Fruit fly (Drosophila melanogaster) whole organism, wandering third instar larva: Measurements from ENCODE around the gene eIF2A.

Source experiments
- Abd-B ChIP-seq: fragments of >200 bp; optimal IDR thresholded peaks from 2 replicates; lab custom pipeline; 2017; ENCODE audit warnings: missing biosample characterization, missing genetic modification characterization
- CG32264 ChIP-seq: fragments of 200-800 bp; sonication (Bioruptor generic); optimal IDR thresholded peaks from 2 replicates; lab custom pipeline; 2016; ENCODE audit warnings: missing biosample characterization, missing genetic modification characterization
- CG9705 ChIP-seq: fragments of 200-800 bp; sonication (Bioruptor generic); optimal IDR thresholded peaks from 2 replicates; lab custom pipeline; 2018; ENCODE audit warnings: missing biosample characterization, mild to moderate bottlenecking, missing genetic modification characterization
- CrebA ChIP-seq: fragments of 200-800 bp; sonication (Bioruptor generic); optimal IDR thresholded peaks from 2 replicates; lab custom pipeline; 2016; ENCODE audit warnings: missing biosample characterization, mild to moderate bottlenecking, missing genetic modification characterization, borderline replicate concordance
- Dfd ChIP-seq: fragments of >200 bp; optimal IDR thresholded peaks from 2 replicates; lab custom pipeline; 2017; ENCODE audit warnings: missing biosample characterization, missing genetic modification characterization
- Dif ChIP-seq: fragments of 200-275, 200-300 bp; sonication (Bioruptor generic); optimal IDR thresholded peaks from 2 replicates; lab custom pipeline; 2018; ENCODE audit warnings: missing biosample characterization, missing genetic modification characterization; ENCODE audit not compliant: partially characterized antibody
- GATAd ChIP-seq: sonication (Bioruptor generic); optimal IDR thresholded peaks from 2 replicates; lab custom pipeline; 2016; ENCODE audit warnings: missing biosample characterization, missing genetic modification characterization
- HLH106 ChIP-seq: fragments of 200-800 bp; optimal IDR thresholded peaks from 3 replicates; lab custom pipeline; 2019; ENCODE audit warnings: missing biosample characterization, mild to moderate bottlenecking, missing genetic modification characterization, moderate library complexity
- Hnf4 ChIP-seq: fragments of 200-800 bp; sonication (Bioruptor generic); optimal IDR thresholded peaks from 2 replicates; lab custom pipeline; 2016; ENCODE audit warnings: missing biosample characterization, mild to moderate bottlenecking, missing genetic modification characterization
- Hr78 ChIP-seq: fragments of >200 bp; optimal IDR thresholded peaks from 2 replicates; lab custom pipeline; 2017; ENCODE audit warnings: missing biosample characterization, missing genetic modification characterization
- Hr83 ChIP-seq: fragments of 200-300 bp; sonication (Bioruptor generic); optimal IDR thresholded peaks from 2 replicates; lab custom pipeline; 2016; ENCODE audit warnings: missing biosample characterization, mild to moderate bottlenecking, missing genetic modification characterization, moderate library complexity; ENCODE audit not compliant: poor library complexity, severe bottlenecking
- Jra ChIP-seq: sonication (Bioruptor generic); optimal IDR thresholded peaks from 2 replicates; lab custom pipeline; 2016; ENCODE audit warnings: missing biosample characterization, missing genetic modification characterization
- Mio ChIP-seq: sonication (Bioruptor generic); optimal IDR thresholded peaks from 2 replicates; lab custom pipeline; 2016; ENCODE audit warnings: missing biosample characterization, missing genetic modification characterization
- Myc ChIP-seq: fragments of >200 bp; optimal IDR thresholded peaks from 2 replicates; lab custom pipeline; 2017
- N ChIP-seq: fragments of >200 bp; optimal IDR thresholded peaks from 2 replicates; lab custom pipeline; 2018; ENCODE audit warnings: missing biosample characterization, missing external identifiers, missing genetic modification characterization
- OdsH ChIP-seq: fragments of 200-800 bp; sonication (Bioruptor generic); optimal IDR thresholded peaks from 2 replicates; lab custom pipeline; 2016; ENCODE audit warnings: missing biosample characterization, mild to moderate bottlenecking, missing genetic modification characterization
- Rel ChIP-seq, 2 experiments: fragments of 200-800 bp; sonication (Bioruptor generic) in 1 of 2; optimal IDR thresholded peaks; 2 replicates in 1 of 2; 3 replicates in 1 of 2; lab custom pipeline; 2016 to 2019; ENCODE audit warnings: mild to moderate bottlenecking in 2 of 2, missing biosample characterization in 2 of 2, missing genetic modification characterization in 2 of 2, moderate library complexity in 1 of 2
- Sp1 ChIP-seq: fragments of 200-800 bp; sonication (Bioruptor generic); optimal IDR thresholded peaks from 3 replicates; lab custom pipeline; 2019; ENCODE audit warnings: missing biosample characterization, mild to moderate bottlenecking, missing genetic modification characterization, moderate library complexity
- Vsx2 ChIP-seq: fragments of 200-300, 225-300 bp; sonication (Bioruptor generic); optimal IDR thresholded peaks from 2 replicates; lab custom pipeline; 2018; ENCODE audit warnings: missing biosample characterization, missing genetic modification characterization; ENCODE audit not compliant: partially characterized antibody
- br ChIP-seq: fragments of 200-800 bp; sonication (Bioruptor generic); optimal IDR thresholded peaks from 2 replicates; lab custom pipeline; 2016; ENCODE audit warnings: missing biosample characterization, missing genetic modification characterization
- brk ChIP-seq: fragments of 200-800 bp; sonication (Bioruptor generic); optimal IDR thresholded peaks from 2 replicates; lab custom pipeline; 2016; ENCODE audit warnings: missing biosample characterization, mild to moderate bottlenecking, missing genetic modification characterization
- dl ChIP-seq, 2 experiments: fragments of 175-275, 200-275 bp in 1 of 2; fragments of 200-275 bp in 1 of 2; sonication (Bioruptor generic); optimal IDR thresholded peaks; lab custom pipeline; 2018; ENCODE audit warnings: mild to moderate bottlenecking in 2 of 2, missing biosample characterization in 2 of 2, missing genetic modification characterization in 2 of 2, moderate library complexity in 2 of 2; ENCODE audit not compliant: partially characterized antibody in 2 of 2, insufficient read depth in 1 of 2
- dmrt93B ChIP-seq: fragments of 200-800 bp; sonication (Bioruptor generic); optimal IDR thresholded peaks from 2 replicates; lab custom pipeline; 2018; ENCODE audit warnings: missing biosample characterization, mild to moderate bottlenecking, missing genetic modification characterization
- dsf ChIP-seq: sonication (Bioruptor generic); optimal IDR thresholded peaks from 2 replicates; lab custom pipeline; 2016; ENCODE audit warnings: missing biosample characterization, missing genetic modification characterization, borderline replicate concordance
- ey ChIP-seq: fragments of 200-800 bp; sonication (Bioruptor generic); optimal IDR thresholded peaks from 2 replicates; lab custom pipeline; 2016; ENCODE audit warnings: missing biosample characterization, missing genetic modification characterization
- foxo ChIP-seq, 2 experiments: fragments of 200-800 bp; sonication (Bioruptor generic); optimal IDR thresholded peaks; 2 replicates in 1 of 2; 3 replicates in 1 of 2; lab custom pipeline; 2016 to 2017; ENCODE audit warnings: missing biosample characterization in 2 of 2, missing genetic modification characterization in 2 of 2
- fru ChIP-seq: fragments of 200-800 bp; sonication (Bioruptor generic); optimal IDR thresholded peaks from 3 replicates; lab custom pipeline; 2016; ENCODE audit warnings: missing biosample characterization, mild to moderate bottlenecking, missing genetic modification characterization
- h ChIP-seq: fragments of 200-800 bp; sonication (Bioruptor generic); optimal IDR thresholded peaks from 3 replicates; lab custom pipeline; 2016; ENCODE audit warnings: missing biosample characterization, mild to moderate bottlenecking, missing genetic modification characterization
- jim ChIP-seq: fragments of 175-275, 200-325 bp; sonication (Bioruptor generic); optimal IDR thresholded peaks from 2 replicates; lab custom pipeline; 2016; ENCODE audit warnings: missing biosample characterization, mild to moderate bottlenecking, missing genetic modification characterization
- lola ChIP-seq: fragments of >200 bp; optimal IDR thresholded peaks from 2 replicates; lab custom pipeline; 2017; ENCODE audit warnings: missing biosample characterization, missing genetic modification characterization
- pan ChIP-seq: fragments of >200 bp; optimal IDR thresholded peaks from 2 replicates; lab custom pipeline; 2017
- psq ChIP-seq: fragments of 200-800 bp; sonication (Bioruptor generic); optimal IDR thresholded peaks from 3 replicates; lab custom pipeline; 2017; ENCODE audit warnings: missing biosample characterization, mild to moderate bottlenecking, missing genetic modification characterization, moderate library complexity
- rgr ChIP-seq: fragments of 200-800 bp; sonication (Bioruptor generic); optimal IDR thresholded peaks from 3 replicates; lab custom pipeline; 2016; ENCODE audit warnings: missing biosample characterization, mild to moderate bottlenecking, missing genetic modification characterization
- sage ChIP-seq: fragments of 200-800 bp; sonication (Bioruptor generic); optimal IDR thresholded peaks from 2 replicates; lab custom pipeline; 2016; ENCODE audit warnings: missing biosample characterization, mild to moderate bottlenecking, missing genetic modification characterization
- sv ChIP-seq: fragments of 200-800 bp; sonication (Bioruptor generic); optimal IDR thresholded peaks from 3 replicates; lab custom pipeline; 2016; ENCODE audit warnings: missing biosample characterization, missing genetic modification characterization
- tai ChIP-seq: sonication (Bioruptor generic); optimal IDR thresholded peaks from 2 replicates; lab custom pipeline; 2016; ENCODE audit warnings: missing biosample characterization, missing genetic modification characterization
- usp ChIP-seq: fragments of >200 bp; optimal IDR thresholded peaks from 2 replicates; lab custom pipeline; 2017; ENCODE audit warnings: missing biosample characterization, missing genetic modification characterization
- woc ChIP-seq: sonication (Bioruptor generic); optimal IDR thresholded peaks from 2 replicates; lab custom pipeline; 2016; ENCODE audit warnings: missing biosample characterization, mild to moderate bottlenecking, missing genetic modification characterization

The eIF2A gene

DNA sequence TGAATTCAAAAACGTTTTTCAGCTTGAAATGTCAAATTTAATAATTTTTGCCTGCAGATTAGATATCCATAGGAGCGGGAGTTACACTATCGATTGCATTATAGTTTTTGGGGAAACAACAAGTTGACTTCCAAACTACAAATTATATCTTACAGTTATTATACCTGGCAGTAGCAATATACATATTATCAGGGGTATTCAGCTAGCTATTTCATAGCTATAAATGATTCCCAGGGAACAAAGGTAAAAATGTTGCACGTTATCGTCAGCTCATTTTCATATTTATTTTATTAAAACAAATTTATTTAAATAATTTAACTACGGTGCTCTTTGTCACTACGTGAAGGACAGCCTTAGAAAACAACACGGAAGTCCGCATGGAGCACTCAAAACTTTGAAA is 5.6 kb downstream of the eIF2A start:
- no peak for TF ChIP-seq psq (GFP tag; lab: Kevin White, UChicago)
- no peak for TF ChIP-seq rgr
- TF ChIP-seq ey (GFP tag; lab: Kevin White, UChicago), result no peak
- no peak for TF ChIP-seq Abd-B (GFP tag; lab: Kevin White, UChicago)
- no peak for TF ChIP-seq fru (GFP tag; lab: Kevin White, UChicago)
- TF ChIP-seq CG32264 (GFP tag; lab: Kevin White, UChicago), result no peak
- no peak for TF ChIP-seq Dfd (GFP tag; lab: Kevin White, UChicago)
- TF ChIP-seq Hr83 (GFP tag; lab: Kevin White, UChicago), result no peak
- no peak for TF ChIP-seq usp (GFP tag; lab: Kevin White, UChicago)
- TF ChIP-seq pan, result no peak
- TF ChIP-seq Hnf4 (GFP tag; lab: Kevin White, UChicago), result no peak
- TF ChIP-seq GATAd (GFP tag; lab: Kevin White, UChicago), result no peak
- TF ChIP-seq jim, result no peak

DNA sequence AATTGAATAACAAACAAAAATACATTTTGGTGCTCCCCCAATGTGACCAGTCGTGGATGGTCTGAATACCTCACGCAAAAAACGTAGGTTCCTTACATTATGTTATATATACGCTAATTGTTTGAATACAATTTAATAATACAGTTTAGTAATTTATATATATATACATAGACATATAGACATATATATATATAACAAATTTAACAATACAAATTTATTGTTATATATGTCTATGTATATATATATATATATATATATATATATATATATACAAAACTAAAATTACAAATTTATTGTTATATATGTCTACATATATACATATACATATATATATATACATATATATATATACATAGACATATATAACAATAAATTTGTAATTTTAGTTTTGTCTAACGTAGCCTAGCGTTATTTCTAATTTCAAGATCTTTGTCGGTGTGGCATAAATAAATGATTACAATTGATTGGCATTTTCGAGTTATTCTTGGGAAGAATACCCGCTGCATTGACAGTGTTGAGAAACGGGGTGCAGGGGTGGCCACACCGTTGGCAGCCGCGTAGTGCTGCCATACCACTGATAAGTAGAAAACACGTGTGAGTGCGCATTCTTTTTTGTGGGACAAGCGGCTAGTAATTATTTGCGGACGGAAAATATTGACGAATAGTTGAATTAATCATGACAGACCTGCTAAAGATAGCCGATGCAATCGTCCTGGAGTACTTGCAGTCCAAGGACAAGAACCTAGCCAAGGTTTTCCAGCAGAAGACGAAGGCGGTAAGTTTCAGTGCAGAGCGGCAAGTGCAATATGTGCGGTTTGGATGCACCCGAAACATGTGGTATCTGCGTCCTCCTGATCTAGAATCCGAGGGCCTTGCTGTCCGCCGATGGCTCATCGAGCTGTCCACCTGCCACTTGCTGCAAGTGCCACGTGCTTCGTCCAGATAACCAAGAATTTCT is 7.9 kb downstream of the eIF2A start, which contains the start of the genes CG7148 and Nopp140:
CG7148 (minus strand) TSS at position 51 of the 958 bp plus-strand sequence.
Nopp140 (plus strand) TSS at position 572 of the 958 bp plus-strand sequence.
- TF ChIP-seq dsf (GFP tag; lab: Kevin White, UChicago), result no peak
- peak; percentile 69 for TF ChIP-seq Myc
- no peak for TF ChIP-seq brk
- TF ChIP-seq dmrt93B (GFP tag; lab: Kevin White, UChicago), result no peak
- peak in 1 of 2 experiments; percentile 80 for TF ChIP-seq foxo (GFP tag; optimal IDR thresholded peaks at IDR 0.05; lab: Kevin White, UChicago)
- peak; percentile 57 for TF ChIP-seq sv (GFP tag; lab: Kevin White, UChicago)
- no peak for TF ChIP-seq Hnf4 (GFP tag; lab: Kevin White, UChicago)
- peak; percentile 63 for TF ChIP-seq OdsH (GFP tag; lab: Kevin White, UChicago)
- TF ChIP-seq psq (GFP tag; lab: Kevin White, UChicago), result peak; percentile 64
- no peak for TF ChIP-seq dl (GFP tag; optimal IDR thresholded peaks at IDR 0.05; lab: Kevin White, UChicago; ENCODE audit: insufficient read depth in 1 of 2, partially characterized antibody in 2 of 2)
- TF ChIP-seq sage, result no peak
- TF ChIP-seq GATAd (GFP tag; lab: Kevin White, UChicago), result no peak
- peak; percentile 62 for TF ChIP-seq ey (GFP tag; lab: Kevin White, UChicago)
- TF ChIP-seq Abd-B (GFP tag; lab: Kevin White, UChicago), result no peak
- TF ChIP-seq CG9705 (GFP tag; lab: Kevin White, UChicago), result peak; percentile 40
- no peak for TF ChIP-seq fru (GFP tag; lab: Kevin White, UChicago)
- no peak for TF ChIP-seq woc
- TF ChIP-seq lola (GFP tag; lab: Kevin White, UChicago), result no peak
- TF ChIP-seq Jra, result no peak
- TF ChIP-seq pan, result no peak
- TF ChIP-seq jim, result peak; percentile 38
- TF ChIP-seq CG32264 (GFP tag; lab: Kevin White, UChicago), result no peak
- TF ChIP-seq N (GFP tag; lab: Kevin White, UChicago), result peak; percentile 26
- TF ChIP-seq h (GFP tag; lab: Kevin White, UChicago), result peak; percentile 67
- no peak for TF ChIP-seq Hr78 (GFP tag; lab: Kevin White, UChicago)
- TF ChIP-seq Rel (GFP tag; optimal IDR thresholded peaks at IDR 0.05; lab: Kevin White, UChicago), result no peak
- peak; percentile 64 for TF ChIP-seq Rel (tag; optimal IDR thresholded peaks at IDR 0.05; lab: Kevin White, UChicago)
- no peak for TF ChIP-seq Mio
- no peak for TF ChIP-seq tai (GFP tag; lab: Kevin White, UChicago)
- peak; percentile 90 for TF ChIP-seq Hr83 (GFP tag; lab: Kevin White, UChicago)
- TF ChIP-seq Vsx2 (GFP tag; lab: Kevin White, UChicago), result no peak
- no peak for TF ChIP-seq Dfd (GFP tag; lab: Kevin White, UChicago)
- TF ChIP-seq Dif (GFP tag; lab: Kevin White, UChicago), result no peak
- peak; percentile 52 for TF ChIP-seq Sp1 (GFP tag; lab: Kevin White, UChicago)
- TF ChIP-seq usp (GFP tag; lab: Kevin White, UChicago), result no peak
- no peak for TF ChIP-seq CrebA (GFP tag; lab: Kevin White, UChicago)
- peak; percentile 70 for TF ChIP-seq HLH106 (tag; lab: Kevin White, UChicago)
- TF ChIP-seq br (GFP tag; lab: Kevin White, UChicago), result peak; percentile 53
- TF ChIP-seq rgr, result peak; percentile 82
- TF ChIP-seq, all 38 proteins: peak for 16
